Worm (Caenorhabditis elegans) whole organism, L2 larva: ENCODE measurements around the gene folt-3.

Experiments used
- mdl-1 ChIP-seq, 2 experiments: fragments of 150-350 bp in 1 of 2; sonication (generic microtip) in 1 of 2; optimal IDR thresholded peaks; 2 replicates each; lab custom pipeline; 2017; ENCODE audit warnings: missing biosample characterization in 2 of 2, missing genetic modification characterization in 2 of 2
- nhr-23 ChIP-seq: fragments of 150-350 bp; optimal IDR thresholded peaks from 2 replicates; lab custom pipeline; 2014; ENCODE audit warnings: missing biosample characterization, missing genetic modification reagents, missing genetic modification characterization
- peb-1 ChIP-seq: fragments of 150-350 bp; optimal IDR thresholded peaks from 2 replicates; lab custom pipeline; 2014; ENCODE audit warnings: missing biosample characterization, missing genetic modification characterization
- snpc-4 ChIP-seq: fragments of 150-350 bp; optimal IDR thresholded peaks from 2 replicates; lab custom pipeline; 2014; ENCODE audit warnings: missing biosample characterization, missing genetic modification characterization
- zag-1 ChIP-seq: fragments of 150-350 bp; optimal IDR thresholded peaks from 2 replicates; lab custom pipeline; 2014; ENCODE audit warnings: missing biosample characterization, missing genetic modification characterization

- TF ChIP-seq peb-1 (tag; lab: Kevin White, UChicago) (no peak), mdl-1 (tag; optimal IDR thresholded peaks at IDR 0.05; lab: Kevin White, UChicago) (no peak), nhr-23 (tag; lab: Kevin White, UChicago) (no peak), zag-1 (no peak), snpc-4 (no peak)
Measured at ce11 chrV:7639356-7639755, 29.8 kb upstream of the folt-3 start.
